Fruit fly (Drosophila melanogaster) S2 (cell line): ENCODE data around the gene CG18599.

Experiments used
- CG8478 ChIP-seq: fragments of >200 bp; optimal IDR thresholded peaks from 2 replicates; lab custom pipeline; 2018
- CTCF ChIP-seq, 2 experiments: fragments of >200 bp; optimal IDR thresholded peaks; 2 replicates each; lab custom pipeline; 2018

DNA sequence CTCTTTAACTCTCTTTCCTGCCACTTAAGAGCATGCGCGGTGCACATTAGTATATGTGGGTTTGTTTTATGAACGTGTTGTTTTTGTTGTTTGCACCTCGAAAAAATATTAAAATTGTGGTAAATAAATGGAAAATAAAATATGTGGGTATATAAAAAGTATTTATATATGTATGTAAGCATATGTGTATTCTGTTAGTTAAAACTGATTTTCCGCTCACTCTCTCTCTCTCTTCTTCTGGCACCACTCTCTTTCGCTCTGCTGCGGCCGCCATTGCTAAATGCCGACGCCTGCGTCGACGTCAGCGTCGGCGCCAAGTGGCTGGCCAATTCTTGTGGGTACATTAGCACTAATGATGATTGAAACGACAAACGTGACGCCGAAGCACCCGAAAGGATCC, 2.3 kb upstream of the CG18599 start:
- TF ChIP-seq CG8478 (no peak), CTCF (optimal IDR thresholded peaks at IDR 0.05; lab: Kevin White, UChicago) (no peak)
